Fruit fly (Drosophila melanogaster): ENCODE data around the gene PolrMT.

Gene PolrMT

DNA sequence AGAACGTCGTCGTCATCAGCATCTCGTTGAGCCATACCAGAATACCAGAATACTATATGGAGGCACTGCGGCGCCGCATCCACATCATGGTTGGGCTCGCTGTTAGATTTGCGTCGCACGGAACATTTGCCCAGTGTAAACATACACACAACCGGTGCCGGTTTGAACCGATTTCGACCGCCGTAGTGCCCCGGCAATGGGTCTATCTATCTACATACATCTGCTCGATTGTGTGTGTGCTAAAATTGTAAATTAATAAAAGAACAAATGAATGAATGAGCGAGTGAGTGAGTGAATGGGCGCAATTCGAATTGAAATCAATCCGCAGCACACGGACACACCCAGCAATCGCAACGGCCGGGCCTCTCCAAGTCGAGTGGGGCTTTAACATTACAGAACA is 17.3 kb upstream of the PolrMT start (continued):
- no peak for TF ChIP-seq salm (tag; optimal IDR thresholded peaks at IDR 0.05)
- no peak for TF ChIP-seq pnt (GFP tag; optimal IDR thresholded peaks at IDR 0.05)
- TF ChIP-seq Rfx (GFP tag; IDR thresholded peaks at IDR 0.05), result 0 out of 2 replicates have a peak, but pooled peaks have one; percentile 26
- TF ChIP-seq dmrt99B (tag; optimal IDR thresholded peaks at IDR 0.05), result no peak
- TF ChIP-seq CG15073 (GFP tag; optimal IDR thresholded peaks at IDR 0.05), result no peak
- peak; percentile 13 for TF ChIP-seq CG12659 (GFP tag; optimal IDR thresholded peaks at IDR 0.05)
- no peak for TF ChIP-seq Ada2b (GFP tag; IDR thresholded peaks at IDR 0.05)
- no peak for TF ChIP-seq ac (GFP tag; optimal IDR thresholded peaks at IDR 0.05)
- no peak for TF ChIP-seq CG3407 (GFP tag; optimal IDR thresholded peaks at IDR 0.05)
- no peak for TF ChIP-seq MTF-1 (GFP tag; optimal IDR thresholded peaks at IDR 0.05; ENCODE audit: borderline replicate concordance)
- TF ChIP-seq ap (GFP tag; IDR thresholded peaks at IDR 0.05), result no peak
- no peak for TF ChIP-seq CG7987 (GFP tag; optimal IDR thresholded peaks at IDR 0.05)
- no peak for TF ChIP-seq CG6765 (GFP tag; optimal IDR thresholded peaks at IDR 0.05)
- no peak for TF ChIP-seq CG7745 (tag; optimal IDR thresholded peaks at IDR 0.05)
- TF ChIP-seq CG3065 (GFP tag; optimal IDR thresholded peaks at IDR 0.05), result no peak
- TF ChIP-seq B-H1 (GFP tag; IDR thresholded peaks at IDR 0.05), result no peak
- no peak for TF ChIP-seq lilli (GFP tag; optimal IDR thresholded peaks at IDR 0.05)
- no peak for TF ChIP-seq CG14965 (GFP tag; optimal IDR thresholded peaks at IDR 0.05; ENCODE audit: borderline replicate concordance)
- no peak for TF ChIP-seq Doc2 (GFP tag; IDR thresholded peaks at IDR 0.05)
- TF ChIP-seq ara (GFP tag; IDR thresholded peaks at IDR 0.05), result no peak
- TF ChIP-seq CG2712 (tag; optimal IDR thresholded peaks at IDR 0.05), result no peak
- TF ChIP-seq CG9609 (GFP tag; optimal IDR thresholded peaks at IDR 0.05), result no peak
- no peak for TF ChIP-seq Hsf (GFP tag; optimal IDR thresholded peaks at IDR 0.05)
- no peak for TF ChIP-seq bowl (GFP tag; IDR thresholded peaks at IDR 0.05)
- TF ChIP-seq Sox100B (GFP tag; optimal IDR thresholded peaks at IDR 0.05), result no peak
- no peak for TF ChIP-seq CG7928 (GFP tag; optimal IDR thresholded peaks at IDR 0.05)
- TF ChIP-seq CG2116 (GFP tag; optimal IDR thresholded peaks at IDR 0.05), result no peak
- TF ChIP-seq gt (GFP tag; IDR thresholded peaks at IDR 0.05), result no peak
- no peak for TF ChIP-seq sens-2 (GFP tag; IDR thresholded peaks at IDR 0.05)
- no peak for TF ChIP-seq HmgZ (tag; optimal IDR thresholded peaks at IDR 0.05)
- TF ChIP-seq CG7839 (tag; optimal IDR thresholded peaks at IDR 0.05), result no peak
- TF ChIP-seq CG4360 (GFP tag; IDR thresholded peaks at IDR 0.05), result no peak
- TF ChIP-seq Elba2 (GFP tag; optimal IDR thresholded peaks at IDR 0.05), result no peak
- TF ChIP-seq CG7271 (tag; optimal IDR thresholded peaks at IDR 0.05), result no peak
- no peak for TF ChIP-seq chn (GFP tag; optimal IDR thresholded peaks at IDR 0.05)
- TF ChIP-seq CG12236 (GFP tag; optimal IDR thresholded peaks at IDR 0.05), result no peak
- no peak for TF ChIP-seq odd (GFP tag; optimal IDR thresholded peaks at IDR 0.05)
- TF ChIP-seq CG10147 (GFP tag; optimal IDR thresholded peaks at IDR 0.05), result no peak
- 0 out of 2 replicates have a peak, but pooled peaks have one; percentile 7 for TF ChIP-seq wdn (GFP tag; IDR thresholded peaks at IDR 0.05)
- TF ChIP-seq hbn (GFP tag; IDR thresholded peaks at IDR 0.05; ENCODE audit: partially characterized antibody), result no peak
- TF ChIP-seq CG15011 (GFP tag; optimal IDR thresholded peaks at IDR 0.05), result peak; percentile 24
- no peak for TF ChIP-seq CG13775 (GFP tag; optimal IDR thresholded peaks at IDR 0.05)
- no peak for TF ChIP-seq Lim3 (GFP tag; IDR thresholded peaks at IDR 0.05)
- no peak for TF ChIP-seq CG8089 (GFP tag; optimal IDR thresholded peaks at IDR 0.05)
- TF ChIP-seq CG14014 (GFP tag; IDR thresholded peaks at IDR 0.05), result no peak
- no peak for TF ChIP-seq vfl (GFP tag; optimal IDR thresholded peaks at IDR 0.05)
- TF ChIP-seq Jarid2 (GFP tag; optimal IDR thresholded peaks at IDR 0.05), result no peak
- no peak for TF ChIP-seq Opbp (GFP tag; IDR thresholded peaks at IDR 0.05; ENCODE audit: partially characterized antibody)
- no peak for TF ChIP-seq bbx (GFP tag; IDR thresholded peaks at IDR 0.05; ENCODE audit: partially characterized antibody)
- TF ChIP-seq btn (GFP tag; optimal IDR thresholded peaks at IDR 0.05), result no peak
- no peak for TF ChIP-seq CG17328 (GFP tag; IDR thresholded peaks at IDR 0.05)
- peak; percentile 58 for TF ChIP-seq B-H2 (GFP tag; optimal IDR thresholded peaks at IDR 0.05)
